Fruit fly (Drosophila melanogaster): ENCODE measurements around the gene Sid.

Sid gene

DNA sequence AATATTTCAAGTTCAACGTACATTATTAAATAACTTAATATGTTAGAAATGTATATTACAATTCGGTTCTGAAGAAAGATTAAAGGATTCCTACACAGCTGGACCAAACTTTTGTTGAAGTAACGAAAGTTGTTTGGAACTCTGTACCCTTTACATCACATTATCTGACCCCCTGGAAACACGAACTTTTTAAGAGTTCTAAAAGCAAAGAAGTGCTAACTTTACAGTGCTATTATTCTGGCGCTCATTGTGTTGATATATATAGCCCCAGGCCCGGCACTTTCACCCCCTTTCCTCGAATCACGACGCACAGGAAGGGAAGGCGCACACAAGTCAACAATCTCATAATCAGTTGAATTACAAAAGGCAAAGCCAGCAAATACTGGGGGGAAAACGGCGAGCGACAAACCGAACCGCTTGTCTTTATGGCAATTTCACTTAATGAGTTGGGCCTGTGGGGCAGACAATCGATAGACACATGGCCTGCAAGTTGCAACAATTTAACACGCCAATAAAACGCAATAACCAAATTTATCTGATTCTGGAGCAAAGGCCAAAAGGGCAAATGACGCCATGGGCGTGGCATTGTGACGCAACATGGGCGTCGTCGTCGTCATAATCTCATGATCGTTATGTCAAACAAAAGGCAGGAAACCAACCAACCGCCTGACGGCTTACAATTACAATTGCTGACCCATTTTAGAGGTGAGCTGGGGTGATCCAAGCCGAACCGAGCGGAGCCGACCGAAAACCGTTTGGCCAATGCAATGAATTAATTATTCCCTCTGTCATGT lies 41.1 kb upstream of the Sid start:
- TF ChIP-seq Oli (tag; optimal IDR thresholded peaks at IDR 0.05): peak; percentile 18
- TF ChIP-seq CG6689 (GFP tag; IDR thresholded peaks at IDR 0.05): 0 out of 2 replicates have a peak, but pooled peaks have one; percentile 22
- peak; percentile 23 for TF ChIP-seq CG13424 (tag; optimal IDR thresholded peaks at IDR 0.05)
- no peak for TF ChIP-seq CG5245 (GFP tag; optimal IDR thresholded peaks at IDR 0.05)
- TF ChIP-seq z (GFP tag; IDR thresholded peaks at IDR 0.05): no peak
- no peak for TF ChIP-seq Dp (GFP tag; optimal IDR thresholded peaks at IDR 0.05)
- no peak for TF ChIP-seq br (optimal IDR thresholded peaks at IDR 0.05)
- no peak for TF ChIP-seq fd64A (GFP tag; optimal IDR thresholded peaks at IDR 0.05)
- TF ChIP-seq pzg (GFP tag; optimal IDR thresholded peaks at IDR 0.05): no peak
- TF ChIP-seq chinmo (GFP tag; IDR thresholded peaks at IDR 0.05; ENCODE audit: partially characterized antibody): no peak
- TF ChIP-seq gem (tag; optimal IDR thresholded peaks at IDR 0.05): peak; percentile 43
- TF ChIP-seq CG1792 (GFP tag; optimal IDR thresholded peaks at IDR 0.05): no peak
- TF ChIP-seq her (GFP tag; optimal IDR thresholded peaks at IDR 0.05): no peak
- TF ChIP-seq Bdp1 (GFP tag; optimal IDR thresholded peaks at IDR 0.05): no peak
- no peak for TF ChIP-seq CG10274 (GFP tag; optimal IDR thresholded peaks at IDR 0.05)
- TF ChIP-seq Ssrp (tag; optimal IDR thresholded peaks at IDR 0.05): no peak
- no peak for TF ChIP-seq fd96Cb (tag; optimal IDR thresholded peaks at IDR 0.05)
- no peak for TF ChIP-seq ranshi (GFP tag; IDR thresholded peaks at IDR 0.05)
- TF ChIP-seq da (GFP tag; optimal IDR thresholded peaks at IDR 0.05): no peak
- no peak for TF ChIP-seq CG8281 (tag; optimal IDR thresholded peaks at IDR 0.05)
- TF ChIP-seq Nf-YC (tag; optimal IDR thresholded peaks at IDR 0.05): no peak
- no peak for TF ChIP-seq sd (tag; optimal IDR thresholded peaks at IDR 0.05)
- TF ChIP-seq Fer2 (tag; optimal IDR thresholded peaks at IDR 0.05): no peak
- no peak for TF ChIP-seq gcm2 (GFP tag; optimal IDR thresholded peaks at IDR 0.05)
- no peak for TF ChIP-seq kay (GFP tag; optimal IDR thresholded peaks at IDR 0.05)
- no peak for TF ChIP-seq CG8924 (tag; optimal IDR thresholded peaks at IDR 0.05)
- no peak for TF ChIP-seq unpg (GFP tag; optimal IDR thresholded peaks at IDR 0.05)
- no peak for TF ChIP-seq stwl (tag; optimal IDR thresholded peaks at IDR 0.05)
- no peak for TF ChIP-seq disco-r (GFP tag; optimal IDR thresholded peaks at IDR 0.05)
- TF ChIP-seq Bgb (GFP tag; IDR thresholded peaks at IDR 0.05; ENCODE audit: partially characterized antibody): no peak
- no peak for TF ChIP-seq CG7372 (GFP tag; IDR thresholded peaks at IDR 0.05)
- no peak for TF ChIP-seq Mrtf (GFP tag; IDR thresholded peaks at IDR 0.05)
- TF ChIP-seq CG11398 (GFP tag; optimal IDR thresholded peaks at IDR 0.05): no peak
- TF ChIP-seq CG11093 (GFP tag; IDR thresholded peaks at IDR 0.05): no peak
- no peak for TF ChIP-seq tup (GFP tag; optimal IDR thresholded peaks at IDR 0.05)
- TF ChIP-seq ATbp (GFP tag; optimal IDR thresholded peaks at IDR 0.05): no peak
- no peak for TF ChIP-seq CG4820 (GFP tag; optimal IDR thresholded peaks at IDR 0.05)
- no peak for TF ChIP-seq CG3995 (GFP tag; optimal IDR thresholded peaks at IDR 0.05)
- TF ChIP-seq CG8388 (GFP tag; optimal IDR thresholded peaks at IDR 0.05): peak; percentile 2
- no peak for TF ChIP-seq lmd (GFP tag; IDR thresholded peaks at IDR 0.05)
- no peak for TF ChIP-seq Hr3 (GFP tag; optimal IDR thresholded peaks at IDR 0.05)
- TF ChIP-seq Trl (optimal IDR thresholded peaks at IDR 0.05): no peak
- TF ChIP-seq Trl (GFP tag; optimal IDR thresholded peaks at IDR 0.05): no peak
- TF ChIP-seq E2f1 (GFP tag; IDR thresholded peaks at IDR 0.05): no peak
- TF ChIP-seq ttk (GFP tag; IDR thresholded peaks at IDR 0.05): no peak
- TF ChIP-seq Atf3 (GFP tag; optimal IDR thresholded peaks at IDR 0.05): no peak
- no peak for TF ChIP-seq CG2199 (GFP tag; IDR thresholded peaks at IDR 0.05)
- no peak for TF ChIP-seq bowl (GFP tag; IDR thresholded peaks at IDR 0.05)
- TF ChIP-seq CG8290 (GFP tag; optimal IDR thresholded peaks at IDR 0.05): no peak
- no peak for TF ChIP-seq CG8290 (tag; optimal IDR thresholded peaks at IDR 0.05)
- TF ChIP-seq CG8359 (GFP tag; optimal IDR thresholded peaks at IDR 0.05; ENCODE audit: borderline replicate concordance): no peak
- TF ChIP-seq CG9215 (GFP tag; IDR thresholded peaks at IDR 0.05): no peak
